Worm (Caenorhabditis elegans): ENCODE results near the gene K02E7.1.
"Not testable (repeated sequence)": the region's sequence is repeated elsewhere in the genome, so short reads cannot be mapped to it uniquely, and the experiment has no call there.

- not testable (repeated sequence) for TF ChIP-seq unc-62 (GFP tag; optimal IDR thresholded peaks at IDR 0.05); ceh-91 (GFP tag; IDR thresholded peaks at IDR 0.05); ceh-40 (GFP tag; IDR thresholded peaks at IDR 0.05); efl-1 (GFP tag; optimal IDR thresholded peaks at IDR 0.05); T07F8.4 (tag; optimal IDR thresholded peaks at IDR 0.05); ztf-18 (tag; optimal IDR thresholded peaks at IDR 0.05); F52B5.7 (tag; optimal IDR thresholded peaks at IDR 0.05); F57C9.4 (tag; optimal IDR thresholded peaks at IDR 0.05); K11D2.4 (GFP tag; IDR thresholded peaks at IDR 0.05); Y53F4B.3 (GFP tag; IDR thresholded peaks at IDR 0.05); B0336.3 (GFP tag; IDR thresholded peaks at IDR 0.05)
These were observed 39.0 kb upstream of the K02E7.1 start, which contains the start of gene fbxb-45 for ce11 chrII:1043932-1044331.
